Worm (Caenorhabditis elegans) whole organism, mixed stage, embryonic: ENCODE data around the gene ZK262.2.

Source experiments
- elt-3 ChIP-seq: fragments of 150-350 bp; optimal IDR thresholded peaks from 2 replicates; lab custom pipeline; 2014; ENCODE audit warnings: missing biosample characterization, missing genetic modification characterization
- mab-5 ChIP-seq: fragments of 150-350 bp; optimal IDR thresholded peaks from 2 replicates; lab custom pipeline; 2014; ENCODE audit warnings: missing biosample characterization, missing genetic modification characterization
- nhr-12 ChIP-seq: fragments of 150-350 bp; optimal IDR thresholded peaks from 2 replicates; lab custom pipeline; 2014; ENCODE audit warnings: missing biosample characterization, missing genetic modification characterization
- nhr-237 ChIP-seq: fragments of 150-350 bp; optimal IDR thresholded peaks from 2 replicates; lab custom pipeline; 2014; ENCODE audit warnings: missing biosample characterization, missing genetic modification characterization
- pha-4 ChIP-seq: fragments of 150-350 bp; optimal IDR thresholded peaks from 2 replicates; lab custom pipeline; 2018; ENCODE audit warnings: missing biosample characterization, missing genetic modification reagents, missing genetic modification characterization
- snpc-4 ChIP-seq: fragments of 150-350 bp; optimal IDR thresholded peaks from 2 replicates; lab custom pipeline; 2014; ENCODE audit warnings: missing biosample characterization, missing genetic modification characterization
- ztf-11 ChIP-seq: fragments of 150-350 bp; optimal IDR thresholded peaks from 2 replicates; lab custom pipeline; 2014; ENCODE audit warnings: missing biosample characterization, missing genetic modification characterization

- TF ChIP-seq nhr-237 (tag; lab: Kevin White, UChicago) = no peak
- TF ChIP-seq elt-3 (tag; lab: Kevin White, UChicago) = no peak
- no peak for TF ChIP-seq snpc-4
- TF ChIP-seq nhr-12 (tag; lab: Kevin White, UChicago) = no peak
- no peak for TF ChIP-seq mab-5
- no peak for TF ChIP-seq pha-4 (tag; lab: Kevin White, UChicago)
- no peak for TF ChIP-seq ztf-11 (tag; lab: Kevin White, UChicago)
Observed at ce11 chrV:18397814-18398213, 15.0 kb downstream of the ZK262.2 start, which contains the start of gene Y51A2B.16.
